Fruit fly (Drosophila melanogaster) whole organism, embryonic: Measurements from ENCODE around the gene ABCB7.

Source experiments
- C15 ChIP-seq: fragments of 200-800 bp; sonication (Bioruptor generic); IDR thresholded peaks from 3 replicates; pipeline ENCODE4 v1.3.6; 2022; ENCODE audit warnings: missing biosample characterization, missing genetic modification characterization
- CG1024 ChIP-seq: fragments of 200-800 bp; sonication (Bioruptor generic); IDR thresholded peaks from 2 replicates; pipeline ENCODE4 v1.3.6; 2022; ENCODE audit warnings: missing biosample characterization, missing genetic modification characterization
- CG10565 ChIP-seq: fragments of 200-800 bp; sonication (Bioruptor generic); optimal IDR thresholded peaks from 3 replicates; lab custom pipeline; 2016; ENCODE audit warnings: missing biosample characterization, mild to moderate bottlenecking, missing genetic modification characterization
- CG11504 ChIP-seq: fragments of 200-800 bp; sonication (Bioruptor generic); optimal IDR thresholded peaks from 3 replicates; lab custom pipeline; 2019; ENCODE audit warnings: missing biosample characterization, mild to moderate bottlenecking, missing genetic modification characterization, moderate library complexity
- CG13296 ChIP-seq: fragments of 200-800 bp; sonication (Bioruptor generic); optimal IDR thresholded peaks from 3 replicates; lab custom pipeline; 2018; ENCODE audit warnings: missing biosample characterization, mild to moderate bottlenecking, missing genetic modification characterization
- CG14965 ChIP-seq: fragments of 200-800 bp; sonication (Bioruptor generic); optimal IDR thresholded peaks from 2 replicates; lab custom pipeline; 2016; ENCODE audit warnings: missing biosample characterization, missing genetic modification characterization, borderline replicate concordance
- CG15269 ChIP-seq: fragments of 200-800 bp; sonication (Bioruptor generic); optimal IDR thresholded peaks from 2 replicates; lab custom pipeline; 2018; ENCODE audit warnings: missing biosample characterization, mild to moderate bottlenecking, missing genetic modification characterization, moderate library complexity
- CG1647 ChIP-seq: fragments of 200-800 bp; sonication (Bioruptor generic); optimal IDR thresholded peaks from 3 replicates; lab custom pipeline; 2016; ENCODE audit warnings: missing biosample characterization, missing genetic modification characterization
- CG17361 ChIP-seq: fragments of 200-800 bp; sonication (Bioruptor generic); IDR thresholded peaks from 3 replicates; pipeline ENCODE4 v1.3.6; 2022; ENCODE audit warnings: missing biosample characterization, missing genetic modification characterization
- CG18476 ChIP-seq: fragments of 200-800 bp; sonication (Bioruptor generic); optimal IDR thresholded peaks from 2 replicates; lab custom pipeline; 2016; ENCODE audit warnings: missing biosample characterization, mild to moderate bottlenecking, missing genetic modification characterization
- CG18619 ChIP-seq: fragments of 200-800 bp; sonication (Bioruptor generic); optimal IDR thresholded peaks from 3 replicates; lab custom pipeline; 2017; ENCODE audit warnings: missing biosample characterization, mild to moderate bottlenecking, missing genetic modification characterization
- CG30431 ChIP-seq: fragments of 200-800 bp; sonication (Bioruptor generic); optimal IDR thresholded peaks from 2 replicates; lab custom pipeline; 2017; ENCODE audit warnings: missing biosample characterization, missing genetic modification characterization
- CG3065 ChIP-seq: fragments of 200-800 bp; sonication (Bioruptor generic); optimal IDR thresholded peaks from 2 replicates; lab custom pipeline; 2016; ENCODE audit warnings: missing biosample characterization, missing genetic modification characterization
- CG3726 ChIP-seq: fragments of 200-800 bp; sonication (Bioruptor generic); IDR thresholded peaks from 3 replicates; pipeline ENCODE4, ENCODE4 v1.3.6; 2022; ENCODE audit warnings: missing biosample characterization, missing genetic modification characterization
- CG3995 ChIP-seq: fragments of 200-800 bp; sonication (Bioruptor generic); optimal IDR thresholded peaks from 3 replicates; lab custom pipeline; 2016; ENCODE audit warnings: missing biosample characterization, missing genetic modification characterization
- CG4282 ChIP-seq: fragments of 200-800 bp; sonication (Bioruptor generic); optimal IDR thresholded peaks from 2 replicates; lab custom pipeline; 2016; ENCODE audit warnings: missing biosample characterization, missing genetic modification characterization
- CG4404 ChIP-seq: fragments of 200-800 bp; sonication (Bioruptor generic); IDR thresholded peaks from 2 replicates; pipeline ENCODE4 v1.3.6; 2022; ENCODE audit warnings: missing biosample characterization, missing genetic modification characterization
- CG5245 ChIP-seq: fragments of 200-800 bp; sonication (Bioruptor generic); optimal IDR thresholded peaks from 3 replicates; lab custom pipeline; 2016; ENCODE audit warnings: missing biosample characterization, missing genetic modification characterization
- CG6854 ChIP-seq: fragments of 200-800 bp; sonication (Bioruptor generic); optimal IDR thresholded peaks from 3 replicates; lab custom pipeline; 2017; ENCODE audit warnings: missing biosample characterization, mild to moderate bottlenecking, missing genetic modification characterization
- CG7372 ChIP-seq: fragments of 200-800 bp; sonication (Bioruptor generic); IDR thresholded peaks from 2 replicates; pipeline ENCODE4 v1.3.6; 2022; ENCODE audit warnings: missing biosample characterization, missing genetic modification characterization
- CG7928 ChIP-seq: fragments of 200-800 bp; sonication (Bioruptor generic); optimal IDR thresholded peaks from 2 replicates; lab custom pipeline; 2017; ENCODE audit warnings: missing biosample characterization, mild to moderate bottlenecking, missing genetic modification characterization
- CG8281 ChIP-seq: fragments of 200-800 bp; sonication (Bioruptor generic); optimal IDR thresholded peaks from 2 replicates; lab custom pipeline; 2018; ENCODE audit warnings: missing biosample characterization, mild to moderate bottlenecking, missing genetic modification characterization, moderate library complexity
- Dfd ChIP-seq, 2 experiments: fragments of >200 bp; optimal IDR thresholded peaks; 2 replicates each; lab custom pipeline; 2017; ENCODE audit warnings: missing biosample characterization in 2 of 2, missing genetic modification characterization in 2 of 2
- GATAe ChIP-seq: fragments of 200-800 bp; sonication (Bioruptor generic); conservative IDR thresholded peaks from 2 replicates; pipeline ENCODE4 v1.3.6; 2022; ENCODE audit warnings: missing biosample characterization, missing genetic modification characterization
- H15 ChIP-seq: fragments of 200-800 bp; sonication (Bioruptor generic); IDR thresholded peaks from 3 replicates; pipeline ENCODE4 v1.3.6; 2022; ENCODE audit warnings: missing biosample characterization, missing genetic modification characterization
- HLH3B ChIP-seq: fragments of 200-800 bp; sonication (Bioruptor generic); IDR thresholded peaks from 2 replicates; pipeline ENCODE4 v1.3.6; 2022; ENCODE audit warnings: missing biosample characterization, missing genetic modification characterization
- HmgD ChIP-seq: fragments of 200-800 bp; sonication (Bioruptor generic); optimal IDR thresholded peaks from 3 replicates; lab custom pipeline; 2016; ENCODE audit warnings: missing biosample characterization, missing genetic modification characterization
- MESR4 ChIP-seq: fragments of 200-800 bp; sonication (Bioruptor generic); optimal IDR thresholded peaks from 2 replicates; lab custom pipeline; 2018; ENCODE audit warnings: missing biosample characterization, mild to moderate bottlenecking, missing genetic modification characterization, moderate library complexity
- Mrtf ChIP-seq: fragments of 200-800 bp; sonication (Bioruptor generic); IDR thresholded peaks from 3 replicates; pipeline ENCODE4 v1.3.6; 2022; ENCODE audit warnings: missing biosample characterization, missing genetic modification characterization
- Rfx ChIP-seq: fragments of 200-800 bp; sonication (Bioruptor generic); IDR thresholded peaks from 2 replicates; pipeline ENCODE4 v1.3.6; 2022; ENCODE audit warnings: missing biosample characterization, missing genetic modification characterization
- Side ChIP-seq: fragments of 200-800 bp; sonication (Bioruptor generic); optimal IDR thresholded peaks from 2 replicates; lab custom pipeline; 2016; ENCODE audit warnings: missing biosample characterization, missing genetic modification characterization
- Sox100B ChIP-seq: fragments of 200-800 bp; sonication (Bioruptor generic); optimal IDR thresholded peaks from 3 replicates; lab custom pipeline; 2018; ENCODE audit warnings: missing biosample characterization, mild to moderate bottlenecking, missing genetic modification characterization
- amos ChIP-seq: fragments of 200-800 bp; sonication (Bioruptor generic); IDR thresholded peaks from 2 replicates; pipeline ENCODE4 v1.3.6; 2022; ENCODE audit warnings: missing biosample characterization, missing genetic modification characterization; ENCODE audit not compliant: partially characterized antibody
- bowl ChIP-seq: fragments of 200-800 bp; sonication (Bioruptor generic); IDR thresholded peaks from 2 replicates; pipeline ENCODE4 v1.3.6; 2022; ENCODE audit warnings: missing biosample characterization, missing genetic modification characterization
- danr ChIP-seq: fragments of 200-800 bp; sonication (Bioruptor generic); IDR thresholded peaks from 2 replicates; pipeline ENCODE4 v1.3.6; 2022; ENCODE audit warnings: missing biosample characterization, missing genetic modification characterization
- dati ChIP-seq: fragments of 200-800 bp; sonication (Bioruptor generic); IDR thresholded peaks from 2 replicates; pipeline ENCODE4 v1.3.6; 2022; ENCODE audit warnings: missing biosample characterization, missing genetic modification characterization
- ems ChIP-seq: fragments of 200-800 bp; sonication (Bioruptor generic); optimal IDR thresholded peaks from 3 replicates; lab custom pipeline; 2016; ENCODE audit warnings: missing biosample characterization, missing genetic modification characterization
- gcm2 ChIP-seq: fragments of 200-800 bp; sonication (Bioruptor generic); optimal IDR thresholded peaks from 2 replicates; lab custom pipeline; 2016; ENCODE audit warnings: missing biosample characterization, missing genetic modification characterization
- gem ChIP-seq: fragments of 200-800 bp; sonication (Bioruptor generic); optimal IDR thresholded peaks from 2 replicates; lab custom pipeline; 2019; ENCODE audit warnings: missing biosample characterization, mild to moderate bottlenecking, missing genetic modification characterization, moderate library complexity
- grn ChIP-seq: fragments of 200-800 bp; sonication (Bioruptor generic); optimal IDR thresholded peaks from 3 replicates; lab custom pipeline; 2017; ENCODE audit warnings: missing biosample characterization, missing genetic modification characterization
- h ChIP-seq: fragments of >200 bp; optimal IDR thresholded peaks from 2 replicates; lab custom pipeline; 2017
- hb ChIP-seq: fragments of 200-800 bp; sonication (Bioruptor generic); IDR thresholded peaks from 3 replicates; pipeline ENCODE4 v1.3.6; 2022; ENCODE audit warnings: missing biosample characterization, missing genetic modification characterization; ENCODE audit not compliant: partially characterized antibody
- insv ChIP-seq, 2 experiments: fragments of 200-800 bp; sonication (Bioruptor generic); optimal IDR thresholded peaks; 3 replicates each; lab custom pipeline; 2016 to 2018; ENCODE audit warnings: missing biosample characterization in 2 of 2, missing genetic modification characterization in 2 of 2
- lbe ChIP-seq: fragments of 200-800 bp; sonication (Bioruptor generic); optimal IDR thresholded peaks from 2 replicates; lab custom pipeline; 2016; ENCODE audit warnings: missing biosample characterization, mild to moderate bottlenecking, missing genetic modification characterization
- nerfin-1 ChIP-seq: fragments of 200-800 bp; sonication (Bioruptor generic); optimal IDR thresholded peaks from 3 replicates; lab custom pipeline; 2019; ENCODE audit warnings: missing biosample characterization, mild to moderate bottlenecking, missing genetic modification characterization, moderate library complexity
- nom ChIP-seq: fragments of 200-800 bp; sonication (Bioruptor generic); optimal IDR thresholded peaks from 2 replicates; lab custom pipeline; 2017; ENCODE audit warnings: missing biosample characterization, missing genetic modification characterization, mild to moderate bottlenecking, moderate library complexity, missing genetic modification reagents
- org-1 ChIP-seq: fragments of 200-800 bp; sonication (Bioruptor generic); optimal IDR thresholded peaks from 2 replicates; lab custom pipeline; 2017; ENCODE audit warnings: missing biosample characterization, missing genetic modification characterization
- pnt ChIP-seq: fragments of 200-800 bp; sonication (Bioruptor generic); optimal IDR thresholded peaks from 3 replicates; lab custom pipeline; 2016; ENCODE audit warnings: missing biosample characterization, missing genetic modification characterization
- shn ChIP-seq: fragments of 200-800 bp; sonication (Bioruptor generic); optimal IDR thresholded peaks from 3 replicates; lab custom pipeline; 2016; ENCODE audit warnings: missing biosample characterization, missing genetic modification characterization
- sisA ChIP-seq: fragments of 200-800 bp; sonication (Bioruptor generic); IDR thresholded peaks from 2 replicates; pipeline ENCODE4 v1.3.6; 2022; ENCODE audit warnings: missing biosample characterization, missing genetic modification characterization

Gene ABCB7

DNA sequence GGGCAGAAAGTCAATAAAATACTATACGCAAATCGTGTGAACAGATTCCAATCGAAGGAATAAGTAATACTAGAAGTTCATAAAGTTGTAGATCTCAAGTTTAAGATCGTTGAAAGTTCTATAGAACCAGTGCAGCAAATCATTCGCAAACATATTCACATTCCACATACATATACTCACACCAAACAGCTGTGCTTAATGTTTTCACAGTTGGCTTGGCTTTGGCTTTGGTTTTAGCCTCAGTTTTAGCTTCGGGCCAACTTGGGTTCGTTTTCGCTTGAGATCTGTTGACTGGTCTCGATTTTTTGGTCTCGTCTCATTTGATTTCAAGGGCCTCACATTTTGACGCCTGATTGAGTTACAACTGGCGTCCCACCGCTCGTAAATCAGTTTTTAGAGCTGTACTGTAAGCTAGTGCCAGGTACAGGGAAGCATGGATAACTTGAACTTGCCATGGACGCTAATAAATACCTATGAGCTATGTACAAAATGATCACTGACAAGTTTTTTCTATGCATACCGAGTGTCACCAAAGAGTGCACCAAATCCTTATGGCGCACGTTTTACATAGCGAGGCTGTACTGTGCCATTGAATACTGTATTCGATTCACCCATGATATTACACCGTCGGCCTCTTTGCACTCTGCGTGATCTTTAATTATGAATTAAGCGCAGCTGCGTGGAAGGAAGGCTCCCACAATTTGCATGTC lies 30.9 kb upstream of the ABCB7 start (continued):
- TF ChIP-seq CG5245 (GFP tag; lab: Kevin White, UChicago): peak; percentile 91
- TF ChIP-seq gcm2 (GFP tag; lab: Kevin White, UChicago): peak; percentile 41
- TF ChIP-seq CG8281 (tag; lab: Kevin White, UChicago): peak; percentile 59
- TF ChIP-seq bowl (GFP tag; lab: Robert Waterston, UW): peak; percentile 79
- peak; percentile 92 for TF ChIP-seq Mrtf (GFP tag; lab: Robert Waterston, UW)
- TF ChIP-seq CG10565 (GFP tag; lab: Kevin White, UChicago): peak; percentile 17
- peak; percentile 64; the same call in 1 of the 2 replicates for TF ChIP-seq GATAe
- peak; percentile 82 for TF ChIP-seq gem
- TF ChIP-seq nom (GFP tag; lab: Kevin White, UChicago): peak; percentile 76
- peak; percentile 76 for TF ChIP-seq CG30431 (GFP tag; lab: Kevin White, UChicago)
- no peak for TF ChIP-seq HmgD (GFP tag; lab: Kevin White, UChicago)
- peak; percentile 89 for TF ChIP-seq CG15269 (tag; lab: Kevin White, UChicago)
- peak; percentile 71 for TF ChIP-seq shn (GFP tag; lab: Kevin White, UChicago)
- no peak for TF ChIP-seq lbe (GFP tag; lab: Kevin White, UChicago)
- peak; percentile 65 for TF ChIP-seq CG18619
- peak; percentile 40 for TF ChIP-seq CG6854 (GFP tag; lab: Kevin White, UChicago)
- peak; percentile 95 for TF ChIP-seq Rfx (GFP tag; lab: Robert Waterston, UW)
- TF ChIP-seq MESR4: no peak
- no peak for TF ChIP-seq amos (GFP tag; lab: Robert Waterston, UW)
- TF ChIP-seq HLH3B (GFP tag; lab: Robert Waterston, UW): peak; percentile 88
- TF ChIP-seq pnt (GFP tag; lab: Kevin White, UChicago): peak; percentile 86
- TF ChIP-seq org-1 (GFP tag; lab: Kevin White, UChicago): peak; percentile 60
- TF ChIP-seq grn: no peak
- peak; percentile 49; the same call in 1 of the 3 replicates for TF ChIP-seq CG17361 (GFP tag; lab: Robert Waterston, UW)
- TF ChIP-seq CG3726 (GFP tag; lab: Robert Waterston, UW): peak; percentile 84
- TF ChIP-seq hb (GFP tag; lab: Robert Waterston, UW): no peak
- peak; percentile 69 for TF ChIP-seq dati
- TF ChIP-seq CG3995 (GFP tag; lab: Kevin White, UChicago): peak; percentile 33
- peak; percentile 83 for TF ChIP-seq ems
- TF ChIP-seq C15 (GFP tag; lab: Robert Waterston, UW): peak; percentile 56; the same call in 1 of the 3 replicates
- peak; percentile 47 for TF ChIP-seq CG4282 (GFP tag; lab: Kevin White, UChicago)
- peak; percentile 58 for TF ChIP-seq nerfin-1 (tag; lab: Kevin White, UChicago)
- TF ChIP-seq Sox100B (GFP tag; lab: Kevin White, UChicago): peak; percentile 57
- TF ChIP-seq CG13296 (GFP tag; lab: Kevin White, UChicago): peak; percentile 80
- peak; percentile 55 for TF ChIP-seq CG14965 (GFP tag; lab: Kevin White, UChicago)
- TF ChIP-seq CG11504 (tag; lab: Kevin White, UChicago): peak; percentile 88
- TF ChIP-seq CG3065 (GFP tag; lab: Kevin White, UChicago): no peak
- peak; percentile 81 for TF ChIP-seq Side
- TF ChIP-seq H15 (GFP tag; lab: Robert Waterston, UW): peak; percentile 85
- TF ChIP-seq CG7928 (GFP tag; lab: Kevin White, UChicago): peak; percentile 39
- TF ChIP-seq Dfd (GFP tag; optimal IDR thresholded peaks at IDR 0.05; lab: Kevin White, UChicago): no peak
- 0 out of 2 replicates have a peak, but pooled peaks have one; percentile 41 for TF ChIP-seq danr (GFP tag; lab: Robert Waterston, UW)
- peak; percentile 88 for TF ChIP-seq CG7372
- TF ChIP-seq CG1024 (GFP tag; lab: Robert Waterston, UW): peak; percentile 73
- peak; percentile 77 for TF ChIP-seq CG4404 (GFP tag; lab: Robert Waterston, UW)
- peak; percentile 51 for TF ChIP-seq CG18476
- no peak for TF ChIP-seq h (lab: Kevin White, UChicago)
- TF ChIP-seq CG1647 (GFP tag; lab: Kevin White, UChicago): peak; percentile 73
- TF ChIP-seq sisA (GFP tag; lab: Robert Waterston, UW): peak; percentile 93
- no peak for TF ChIP-seq insv (GFP tag; optimal IDR thresholded peaks at IDR 0.05; lab: Kevin White, UChicago)
